Fruit fly (Drosophila melanogaster) whole organism, pupa: ENCODE data around the gene Mgstl.

ENCODE experiments used
- CG34367 ChIP-seq: fragments of 200-800 bp; sonication (Bioruptor generic); optimal IDR thresholded peaks from 2 replicates; lab custom pipeline; 2018; ENCODE audit warnings: missing biosample characterization, mild to moderate bottlenecking, missing genetic modification characterization
- CG4496 ChIP-seq: fragments of 200-800 bp; sonication (Bioruptor generic); IDR thresholded peaks from 3 replicates; pipeline ENCODE4 v1.3.6; 2022; ENCODE audit warnings: missing biosample characterization, missing genetic modification characterization
- Pif1B ChIP-seq: fragments of 200-800 bp; sonication (Bioruptor generic); optimal IDR thresholded peaks from 3 replicates; lab custom pipeline; 2016; ENCODE audit warnings: missing biosample characterization, missing genetic modification characterization
- Snoo ChIP-seq: fragments of 200-800 bp; sonication (Bioruptor generic); optimal IDR thresholded peaks from 3 replicates; lab custom pipeline; 2017; ENCODE audit warnings: missing biosample characterization, mild to moderate bottlenecking, missing genetic modification characterization, inconsistent platforms

- TF ChIP-seq CG34367 (tag; lab: Kevin White, UChicago) (peak; percentile 23), CG4496 (peak; percentile 90), Snoo (tag; lab: Kevin White, UChicago) (no peak), Pif1B (GFP tag; lab: Kevin White, UChicago) (peak; percentile 66)
These were observed 2.4 kb downstream of the Mgstl start for dm6 chrX:21044278-21044830.
